Worm (Caenorhabditis elegans): ENCODE measurements around the gene srw-108.

ce11 chrV:576918-577317, 49.2 kb downstream of the srw-108 start:
- no peak for TF ChIP-seq sma-3 (GFP tag; optimal IDR thresholded peaks at IDR 0.05)
- TF ChIP-seq nhr-10 (tag; optimal IDR thresholded peaks at IDR 0.05): no peak
- no peak for TF ChIP-seq nhr-237 (tag; optimal IDR thresholded peaks at IDR 0.05)
- TF ChIP-seq lsy-2 (tag; optimal IDR thresholded peaks at IDR 0.05): no peak
- no peak for TF ChIP-seq nhr-6 (tag; optimal IDR thresholded peaks at IDR 0.05)
- no peak for TF ChIP-seq dmd-4 (tag; optimal IDR thresholded peaks at IDR 0.05)
- TF ChIP-seq blmp-1 (tag; optimal IDR thresholded peaks at IDR 0.05; ENCODE audit: insufficient read depth): no peak
